Worm (Caenorhabditis elegans) whole organism, late embryonic: ENCODE data around the gene F47D12.7.

ENCODE experiments used
- C08G9.2 ChIP-seq: sonication (generic microtip); optimal IDR thresholded peaks from 2 replicates; lab custom pipeline; 2016; ENCODE audit warnings: mild to moderate bottlenecking, missing genetic modification characterization, moderate library complexity, missing compliant biosample characterization
- F13H6.1 ChIP-seq: sonication (generic microtip); optimal IDR thresholded peaks from 2 replicates; lab custom pipeline; 2016; ENCODE audit warnings: missing genetic modification characterization, missing compliant biosample characterization
- K02D7.2 ChIP-seq: sonication (generic microtip); optimal IDR thresholded peaks from 2 replicates; lab custom pipeline; 2017; ENCODE audit warnings: mild to moderate bottlenecking, missing genetic modification characterization, missing compliant biosample characterization
- K09A11.1 ChIP-seq: sonication (generic microtip); optimal IDR thresholded peaks from 2 replicates; lab custom pipeline; 2017; ENCODE audit warnings: antibody characterized with exemption, mild to moderate bottlenecking, missing genetic modification characterization, missing compliant biosample characterization; ENCODE audit not compliant: insufficient read depth
- T23F11.4 ChIP-seq: fragments of 200-800 bp; sonication (Bioruptor generic); optimal IDR thresholded peaks from 2 replicates; lab custom pipeline; 2018; ENCODE audit warnings: mild to moderate bottlenecking, missing genetic modification characterization, missing compliant biosample characterization
- Y22D7AL.16 ChIP-seq: sonication (generic microtip); optimal IDR thresholded peaks from 2 replicates; lab custom pipeline; 2016; ENCODE audit warnings: missing genetic modification characterization, missing compliant biosample characterization
- ahr-1 ChIP-seq: sonication (generic microtip); optimal IDR thresholded peaks from 2 replicates; lab custom pipeline; 2016; ENCODE audit warnings: missing genetic modification characterization, missing compliant biosample characterization
- ama-1 ChIP-seq: fragments of 150-350 bp; optimal IDR thresholded peaks from 2 replicates; lab custom pipeline; 2014
- ceh-18 ChIP-seq: sonication (generic microtip); optimal IDR thresholded peaks from 2 replicates; lab custom pipeline; 2016; ENCODE audit warnings: missing genetic modification characterization, missing compliant biosample characterization
- ceh-19 ChIP-seq: fragments of 200-800 bp; sonication (Bioruptor generic); optimal IDR thresholded peaks from 2 replicates; lab custom pipeline; 2018; ENCODE audit warnings: mild to moderate bottlenecking, missing genetic modification characterization, missing compliant biosample characterization
- ceh-2 ChIP-seq: sonication (generic microtip); optimal IDR thresholded peaks from 2 replicates; lab custom pipeline; 2016; ENCODE audit warnings: missing genotype, missing genetic modification characterization, missing compliant biosample characterization
- ceh-22 ChIP-seq: sonication (generic microtip); optimal IDR thresholded peaks from 2 replicates; lab custom pipeline; 2017; ENCODE audit warnings: missing biosample characterization, missing genetic modification characterization
- ceh-24 ChIP-seq: sonication (generic microtip); optimal IDR thresholded peaks from 2 replicates; lab custom pipeline; 2016; ENCODE audit warnings: mild to moderate bottlenecking, missing genetic modification characterization, missing compliant biosample characterization
- ceh-31 ChIP-seq: sonication (generic microtip); optimal IDR thresholded peaks from 2 replicates; lab custom pipeline; 2016; ENCODE audit warnings: missing genetic modification characterization, missing compliant biosample characterization
- ceh-34 ChIP-seq: sonication (generic microtip); optimal IDR thresholded peaks from 2 replicates; lab custom pipeline; 2016; ENCODE audit warnings: mild to moderate bottlenecking, missing genetic modification characterization, missing compliant biosample characterization
- ceh-45 ChIP-seq: fragments of 200-800 bp; sonication (Bioruptor generic); IDR thresholded peaks from 2 replicates; pipeline ENCODE4 v1.3.6; 2022; ENCODE audit warnings: missing genetic modification reagents, missing genetic modification characterization, missing compliant biosample characterization
- ceh-6 ChIP-seq: fragments of 200-800 bp; sonication (Bioruptor generic); optimal IDR thresholded peaks from 2 replicates; lab custom pipeline; 2018; ENCODE audit warnings: mild to moderate bottlenecking, missing genetic modification characterization, missing compliant biosample characterization
- che-1 ChIP-seq: sonication (generic microtip); optimal IDR thresholded peaks from 2 replicates; lab custom pipeline; 2016; ENCODE audit warnings: mild to moderate bottlenecking, missing genetic modification characterization, missing compliant biosample characterization
- elt-2 ChIP-seq: sonication (generic microtip); optimal IDR thresholded peaks from 2 replicates; lab custom pipeline; 2016; ENCODE audit warnings: missing genetic modification reagents, missing genetic modification characterization, missing compliant biosample characterization
- eyg-1 ChIP-seq: sonication (generic microtip); optimal IDR thresholded peaks from 2 replicates; lab custom pipeline; 2016; ENCODE audit warnings: missing genotype, missing genetic modification characterization, missing compliant biosample characterization
- fkh-10 ChIP-seq: fragments of 150-350 bp; optimal IDR thresholded peaks from 2 replicates; lab custom pipeline; 2014; ENCODE audit warnings: missing biosample characterization, missing genetic modification reagents, missing genetic modification characterization
- fkh-6 ChIP-seq: sonication (generic microtip); optimal IDR thresholded peaks from 2 replicates; lab custom pipeline; 2016; ENCODE audit warnings: missing genetic modification characterization, missing compliant biosample characterization
- gmeb-2 ChIP-seq: sonication (generic microtip); optimal IDR thresholded peaks from 2 replicates; lab custom pipeline; 2016; ENCODE audit warnings: missing genetic modification characterization, inconsistent platforms, missing compliant biosample characterization
- hlh-13 ChIP-seq: fragments of 200-800 bp; sonication (Bioruptor generic); optimal IDR thresholded peaks from 2 replicates; lab custom pipeline; 2018; ENCODE audit warnings: mild to moderate bottlenecking, missing genetic modification characterization, missing compliant biosample characterization
- hlh-15 ChIP-seq: sonication (generic microtip); optimal IDR thresholded peaks from 2 replicates; lab custom pipeline; 2016; ENCODE audit warnings: missing genetic modification characterization, missing compliant biosample characterization
- hlh-30 ChIP-seq: sonication (generic microtip); optimal IDR thresholded peaks from 2 replicates; lab custom pipeline; 2017; ENCODE audit warnings: antibody characterized with exemption, missing genetic modification characterization, missing compliant biosample characterization; ENCODE audit not compliant: insufficient read depth
- hlh-6 ChIP-seq: sonication (generic microtip); optimal IDR thresholded peaks from 2 replicates; lab custom pipeline; 2016; ENCODE audit warnings: missing genotype, missing genetic modification characterization, missing compliant biosample characterization
- hlh-8 ChIP-seq: sonication (generic microtip); optimal IDR thresholded peaks from 2 replicates; lab custom pipeline; 2016; ENCODE audit warnings: missing genotype, missing genetic modification characterization, missing compliant biosample characterization
- madf-2 ChIP-seq: sonication (generic microtip); optimal IDR thresholded peaks from 2 replicates; lab custom pipeline; 2017; ENCODE audit warnings: missing genetic modification characterization, missing compliant biosample characterization
- mec-3 ChIP-seq: sonication (generic microtip); optimal IDR thresholded peaks from 2 replicates; lab custom pipeline; 2016; ENCODE audit warnings: borderline replicate concordance, missing genetic modification characterization, missing compliant biosample characterization
- nfya-1 ChIP-seq: sonication (generic microtip); optimal IDR thresholded peaks from 2 replicates; lab custom pipeline; 2017; ENCODE audit warnings: missing genetic modification characterization, mild to moderate bottlenecking, missing compliant biosample characterization, antibody characterized with exemption, moderate library complexity
- nhr-232 ChIP-seq: sonication (generic microtip); optimal IDR thresholded peaks from 2 replicates; lab custom pipeline; 2016; ENCODE audit warnings: missing genetic modification characterization, missing compliant biosample characterization
- odd-2 ChIP-seq: sonication (generic microtip); optimal IDR thresholded peaks from 2 replicates; lab custom pipeline; 2017; ENCODE audit warnings: antibody characterized with exemption, mild to moderate bottlenecking, missing genetic modification characterization, missing compliant biosample characterization
- pha-2 ChIP-seq: sonication (generic microtip); optimal IDR thresholded peaks from 2 replicates; lab custom pipeline; 2017; ENCODE audit warnings: mild to moderate bottlenecking, missing genetic modification characterization, missing compliant biosample characterization
- pqm-1 ChIP-seq: sonication (generic microtip); optimal IDR thresholded peaks from 2 replicates; lab custom pipeline; 2016; ENCODE audit warnings: missing genetic modification characterization, missing compliant biosample characterization
- ref-2 ChIP-seq: sonication (generic microtip); optimal IDR thresholded peaks from 2 replicates; lab custom pipeline; 2016; ENCODE audit warnings: missing genetic modification characterization, missing compliant biosample characterization
- rnt-1 ChIP-seq: sonication (generic microtip); optimal IDR thresholded peaks from 2 replicates; lab custom pipeline; 2016; ENCODE audit warnings: missing genetic modification characterization, missing compliant biosample characterization
- sox-2 ChIP-seq: fragments of 200-800 bp; sonication (Bioruptor generic); IDR thresholded peaks from 2 replicates; pipeline ENCODE4 v1.3.6; 2022; ENCODE audit warnings: missing genetic modification reagents, missing genetic modification characterization, missing compliant biosample characterization
- sox-4 ChIP-seq: sonication (generic microtip); optimal IDR thresholded peaks from 2 replicates; lab custom pipeline; 2017; ENCODE audit warnings: mild to moderate bottlenecking, missing genetic modification characterization, inconsistent platforms, missing compliant biosample characterization
- syd-9 ChIP-seq: sonication (generic microtip); optimal IDR thresholded peaks from 2 replicates; lab custom pipeline; 2016; ENCODE audit warnings: mild to moderate bottlenecking, missing genetic modification characterization, moderate library complexity, missing compliant biosample characterization
- tbx-7 ChIP-seq: sonication (generic microtip); optimal IDR thresholded peaks from 2 replicates; lab custom pipeline; 2016; ENCODE audit warnings: missing genotype, missing genetic modification characterization, missing compliant biosample characterization
- ttx-3 ChIP-seq: sonication (generic microtip); optimal IDR thresholded peaks from 2 replicates; lab custom pipeline; 2016; ENCODE audit warnings: missing genetic modification reagents, missing genetic modification characterization, missing compliant biosample characterization
- unc-86 ChIP-seq: sonication (generic microtip); optimal IDR thresholded peaks from 2 replicates; lab custom pipeline; 2016; ENCODE audit warnings: missing genetic modification characterization, missing compliant biosample characterization

F47D12.7 gene

DNA sequence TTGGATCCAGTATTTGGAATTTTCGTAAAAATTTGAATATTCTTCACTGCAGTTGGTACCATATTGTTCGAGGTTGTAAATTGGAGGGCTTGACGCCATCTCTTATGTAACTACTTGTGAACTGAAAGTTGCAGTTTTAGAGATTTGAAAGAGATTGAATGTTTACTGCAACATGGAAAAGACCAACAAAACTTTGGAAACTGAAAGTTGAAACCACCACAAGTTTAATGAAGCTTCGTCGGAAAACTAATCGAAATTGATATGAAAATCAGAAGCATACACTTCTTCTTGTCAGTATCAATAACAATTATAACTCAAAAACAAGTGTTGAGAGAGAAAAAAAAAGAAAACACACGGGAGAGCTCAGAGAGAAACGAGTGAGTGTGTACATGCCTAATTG is 27.8 kb downstream of the F47D12.7 start, which contains the start of gene srg-7:
TSS of gene srg-7 (minus strand) at position 101 of the 400 bp plus-strand sequence.
- TF ChIP-seq sox-2 (GFP tag; lab: Robert Waterston, UW), result no peak
- TF ChIP-seq che-1 (tag; lab: Kevin White, UChicago), result no peak
- TF ChIP-seq ceh-45 (GFP tag; lab: Robert Waterston, UW), result no peak
- TF ChIP-seq C08G9.2, result no peak
- no peak for TF ChIP-seq unc-86 (tag; lab: Kevin White, UChicago)
- no peak for TF ChIP-seq madf-2 (tag; lab: Kevin White, UChicago)
- TF ChIP-seq gmeb-2 (tag; lab: Kevin White, UChicago), result no peak
- TF ChIP-seq eyg-1 (tag; lab: Kevin White, UChicago), result no peak

- TF ChIP-seq tbx-7 (tag; lab: Kevin White, UChicago), result no peak
- TF ChIP-seq fkh-10 (GFP tag; lab: Kevin White, UChicago), result no peak
- no peak for TF ChIP-seq sox-4 (tag; lab: Kevin White, UChicago)
- TF ChIP-seq ceh-34, result no peak
- TF ChIP-seq C08G9.2, result no peak
- no peak for TF ChIP-seq odd-2 (tag; lab: Kevin White, UChicago)
- TF ChIP-seq K09A11.1 (tag; lab: Kevin White, UChicago), result no peak
- TF ChIP-seq hlh-6, result no peak
- no peak for TF ChIP-seq F13H6.1 (tag; lab: Kevin White, UChicago)
- TF ChIP-seq ceh-22 (tag; lab: Kevin White, UChicago), result no peak
- no peak for TF ChIP-seq ahr-1 (tag; lab: Kevin White, UChicago)
- no peak for TF ChIP-seq ceh-6 (GFP tag; lab: Kevin White, UChicago)
- no peak for TF ChIP-seq ceh-2 (tag; lab: Kevin White, UChicago)
- TF ChIP-seq T23F11.4 (GFP tag; lab: Kevin White, UChicago), result no peak
- TF ChIP-seq, all 69 proteins: peak for 0
These were observed 29.9 kb downstream of the F47D12.7 start, which contains the start of gene srg-6 for ce11 chrIII:6265911-6266310. TSS of gene srg-6 (minus strand) at chrIII:6266011.

- TF ChIP-seq nfya-1 (tag; lab: Kevin White, UChicago), result no peak
- no peak for TF ChIP-seq fkh-6 (tag; lab: Kevin White, UChicago)
- no peak for TF ChIP-seq elt-2
- TF ChIP-seq tbx-7 (tag; lab: Kevin White, UChicago), result no peak
- no peak for TF ChIP-seq mec-3
- no peak for TF ChIP-seq F13H6.1 (tag; lab: Kevin White, UChicago)
- no peak for TF ChIP-seq ceh-19 (GFP tag; lab: Kevin White, UChicago)
- no peak for TF ChIP-seq syd-9 (tag; lab: Kevin White, UChicago)
- TF ChIP-seq T23F11.4 (GFP tag; lab: Kevin White, UChicago), result no peak
- no peak for TF ChIP-seq madf-2 (tag; lab: Kevin White, UChicago)
- TF ChIP-seq hlh-8 (tag; lab: Kevin White, UChicago), result no peak
- TF ChIP-seq rnt-1 (tag; lab: Kevin White, UChicago), result no peak
- no peak for TF ChIP-seq ref-2 (tag; lab: Kevin White, UChicago)
- no peak for TF ChIP-seq nhr-232
- no peak for TF ChIP-seq ceh-22 (tag; lab: Kevin White, UChicago)
- TF ChIP-seq ceh-24 (tag; lab: Kevin White, UChicago), result no peak
- TF ChIP-seq hlh-13, result no peak
- TF ChIP-seq hlh-6, result no peak
These were observed 31.4 kb downstream of the F47D12.7 start, which contains the start of gene srg-5 for ce11 chrIII:6264447-6264846. TSS of gene srg-5 (minus strand) at chrIII:6264547.

DNA sequence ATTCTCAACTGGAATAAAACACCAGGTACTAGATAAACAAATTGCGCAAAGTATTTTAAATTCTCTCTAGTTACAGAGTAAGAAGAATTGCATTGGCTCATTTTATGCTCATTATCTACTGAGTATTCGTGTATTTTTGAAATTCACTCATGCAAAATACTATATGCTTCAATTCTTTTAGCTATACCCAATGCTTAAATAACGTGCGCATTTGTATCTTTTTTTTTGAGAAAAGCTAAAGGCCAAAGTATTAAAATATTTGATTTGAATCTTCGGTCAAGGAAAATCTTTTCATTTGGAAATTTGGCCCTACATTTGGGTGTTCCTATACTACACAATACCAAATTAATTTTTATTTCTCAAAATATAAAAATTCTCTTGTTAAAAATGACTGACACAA is 33.8 kb downstream of the F47D12.7 start, which contains the start of gene srg-4:
TSS of gene srg-4 (minus strand) at position 101 of the 400 bp plus-strand sequence.
- TF ChIP-seq ceh-18 (tag; lab: Kevin White, UChicago) (no peak), pha-2 (no peak), K02D7.2 (no peak), ceh-45 (GFP tag; lab: Robert Waterston, UW) (no peak), hlh-30 (tag; lab: Kevin White, UChicago) (no peak), ceh-31 (tag; lab: Kevin White, UChicago) (no peak), Y22D7AL.16 (tag; lab: Kevin White, UChicago) (no peak), ama-1 (lab: Kevin White, UChicago) (no peak), pqm-1 (tag; lab: Kevin White, UChicago) (no peak), ttx-3 (tag; lab: Kevin White, UChicago) (no peak), ceh-2 (tag; lab: Kevin White, UChicago) (no peak), hlh-15 (tag; lab: Kevin White, UChicago) (no peak)
